Worm (Caenorhabditis elegans): ENCODE results near the gene C17F4.12.

- TF ChIP-seq B0336.3 (GFP tag; IDR thresholded peaks at IDR 0.05) (no peak), ama-1 (optimal IDR thresholded peaks at IDR 0.05) (no peak), ama-1 (GFP tag; optimal IDR thresholded peaks at IDR 0.05) (no peak), him-1 (tag; optimal IDR thresholded peaks at IDR 0.05) (no peak), tbx-9 (tag; optimal IDR thresholded peaks at IDR 0.05; ENCODE audit: borderline replicate concordance) (no peak), unc-130 (GFP tag; optimal IDR thresholded peaks at IDR 0.05) (no peak), aptf-2 (GFP tag; conservative IDR thresholded peaks at IDR 0.05) (no peak), repo-1 (tag; optimal IDR thresholded peaks at IDR 0.05) (no peak), F55B11.4 (tag; optimal IDR thresholded peaks at IDR 0.05; ENCODE audit: borderline replicate concordance, insufficient read depth) (no peak), ekl-4 (GFP tag; IDR thresholded peaks at IDR 0.05) (no peak), lsl-1 (GFP tag; optimal IDR thresholded peaks at IDR 0.05) (no peak), ztf-26 (tag; optimal IDR thresholded peaks at IDR 0.05) (no peak)
These were observed 3.6 kb upstream of the C17F4.12 start for ce11 chrII:3247556-3247955.
